Fruit fly (Drosophila melanogaster) Kc167 (cell line): ENCODE measurements around the gene CG15580.

Experiments
- Sin3A ChIP-seq: fragments of >200 bp; optimal IDR thresholded peaks from 2 replicates; lab custom pipeline; 2018; ENCODE audit warnings: missing external identifiers
- psq ChIP-seq: fragments of >200 bp; optimal IDR thresholded peaks from 2 replicates; lab custom pipeline; 2017; ENCODE audit warnings: missing external identifiers

- no peak for TF ChIP-seq Sin3A
- TF ChIP-seq psq (lab: Kevin White, UChicago) = no peak
Measured at dm6 chr3R:6007123-6008000, 50.0 kb downstream of the CG15580 start.
